Worm (Caenorhabditis elegans): Measurements from ENCODE around the gene gmap-1.

The gmap-1 gene

ce11 chrX:12934768-12935167, at the start of gene gmap-1:
gmap-1 (minus strand) TSS chrX:12934978.
- TF ChIP-seq hnd-1 (tag; optimal IDR thresholded peaks at IDR 0.05) (no peak), hmg-4 (GFP tag; optimal IDR thresholded peaks at IDR 0.05) (peak; percentile 2), tbx-37 (GFP tag; conservative IDR thresholded peaks at IDR 0.05) (no peak)

ce11 chrX:12982725-12983124, 47.9 kb upstream of the gmap-1 start:
- TF ChIP-seq tbx-37 (GFP tag; conservative IDR thresholded peaks at IDR 0.05), result no peak
- TF ChIP-seq tra-4 (tag; optimal IDR thresholded peaks at IDR 0.05), result no peak
- TF ChIP-seq B0310.2 (tag; optimal IDR thresholded peaks at IDR 0.05), result no peak
- TF ChIP-seq aly-1 (tag; optimal IDR thresholded peaks at IDR 0.05), result no peak
- no peak for TF ChIP-seq ets-7 (tag; optimal IDR thresholded peaks at IDR 0.05)
- TF ChIP-seq hmg-4 (GFP tag; optimal IDR thresholded peaks at IDR 0.05), result no peak
- no peak for TF ChIP-seq ceh-36 (tag; optimal IDR thresholded peaks at IDR 0.05)
- no peak for TF ChIP-seq ceh-13 (GFP tag; optimal IDR thresholded peaks at IDR 0.05)
- no peak for TF ChIP-seq pes-1 (GFP tag; IDR thresholded peaks at IDR 0.05)
- no peak for TF ChIP-seq hmbx-1 (tag; optimal IDR thresholded peaks at IDR 0.05)
- no peak for TF ChIP-seq tbx-11 (GFP tag; IDR thresholded peaks at IDR 0.05)
- TF ChIP-seq scrt-1 (GFP tag; IDR thresholded peaks at IDR 0.05), result no peak
- no peak for TF ChIP-seq sea-1 (GFP tag; conservative IDR thresholded peaks at IDR 0.05)
- no peak for TF ChIP-seq F13C5.2 (tag; optimal IDR thresholded peaks at IDR 0.05)
- TF ChIP-seq hnd-1 (tag; optimal IDR thresholded peaks at IDR 0.05), result no peak
- no peak for TF ChIP-seq flt-1 (GFP tag; IDR thresholded peaks at IDR 0.05)
- TF ChIP-seq ama-1 (optimal IDR thresholded peaks at IDR 0.05), result no peak

ce11 chrX:12981393-12981792, 46.6 kb upstream of the gmap-1 start, which contains the start of gene scav-4:
scav-4 (plus strand) TSS chrX:12981775.
- TF ChIP-seq flt-1 (GFP tag; IDR thresholded peaks at IDR 0.05), result no peak
- TF ChIP-seq scrt-1 (GFP tag; IDR thresholded peaks at IDR 0.05), result no peak
- TF ChIP-seq F13C5.2 (tag; optimal IDR thresholded peaks at IDR 0.05), result no peak
- no peak for TF ChIP-seq hmg-4 (GFP tag; optimal IDR thresholded peaks at IDR 0.05)
- no peak for TF ChIP-seq hmbx-1 (tag; optimal IDR thresholded peaks at IDR 0.05)
- TF ChIP-seq aly-1 (tag; optimal IDR thresholded peaks at IDR 0.05), result no peak
- no peak for TF ChIP-seq tbx-37 (GFP tag; conservative IDR thresholded peaks at IDR 0.05)
- no peak for TF ChIP-seq ceh-36 (tag; optimal IDR thresholded peaks at IDR 0.05)
- TF ChIP-seq tra-4 (tag; optimal IDR thresholded peaks at IDR 0.05), result no peak
- no peak for TF ChIP-seq ets-7 (tag; optimal IDR thresholded peaks at IDR 0.05)
- TF ChIP-seq sea-1 (GFP tag; conservative IDR thresholded peaks at IDR 0.05), result no peak
- no peak for TF ChIP-seq pes-1 (GFP tag; IDR thresholded peaks at IDR 0.05)
- no peak for TF ChIP-seq B0310.2 (tag; optimal IDR thresholded peaks at IDR 0.05)
- no peak for TF ChIP-seq tbx-11 (GFP tag; IDR thresholded peaks at IDR 0.05)
- no peak for TF ChIP-seq ama-1 (optimal IDR thresholded peaks at IDR 0.05)
- TF ChIP-seq ceh-13 (GFP tag; optimal IDR thresholded peaks at IDR 0.05), result no peak
- no peak for TF ChIP-seq hnd-1 (tag; optimal IDR thresholded peaks at IDR 0.05)

ce11 chrX:12979747-12980146, 45.0 kb upstream of the gmap-1 start:
- no peak for TF ChIP-seq tbx-11 (GFP tag; IDR thresholded peaks at IDR 0.05)
- TF ChIP-seq ceh-13 (GFP tag; optimal IDR thresholded peaks at IDR 0.05), result no peak

- no peak for TF ChIP-seq hmbx-1 (tag; optimal IDR thresholded peaks at IDR 0.05)
- no peak for TF ChIP-seq ama-1 (optimal IDR thresholded peaks at IDR 0.05)
- TF ChIP-seq tra-4 (tag; optimal IDR thresholded peaks at IDR 0.05), result no peak
- no peak for TF ChIP-seq ceh-13 (GFP tag; optimal IDR thresholded peaks at IDR 0.05)
- TF ChIP-seq tbx-37 (GFP tag; conservative IDR thresholded peaks at IDR 0.05), result no peak
- no peak for TF ChIP-seq sea-1 (GFP tag; conservative IDR thresholded peaks at IDR 0.05)
- no peak for TF ChIP-seq ets-7 (tag; optimal IDR thresholded peaks at IDR 0.05)
- TF ChIP-seq flt-1 (GFP tag; IDR thresholded peaks at IDR 0.05), result no peak
- TF ChIP-seq B0310.2 (tag; optimal IDR thresholded peaks at IDR 0.05), result no peak
- TF ChIP-seq F13C5.2 (tag; optimal IDR thresholded peaks at IDR 0.05), result no peak
- no peak for TF ChIP-seq hmg-4 (GFP tag; optimal IDR thresholded peaks at IDR 0.05)
- TF ChIP-seq ceh-36 (tag; optimal IDR thresholded peaks at IDR 0.05), result no peak
- no peak for TF ChIP-seq pes-1 (GFP tag; IDR thresholded peaks at IDR 0.05)
- TF ChIP-seq tbx-11 (GFP tag; IDR thresholded peaks at IDR 0.05), result no peak
- no peak for TF ChIP-seq aly-1 (tag; optimal IDR thresholded peaks at IDR 0.05)
- TF ChIP-seq scrt-1 (GFP tag; IDR thresholded peaks at IDR 0.05), result no peak
- TF ChIP-seq hnd-1 (tag; optimal IDR thresholded peaks at IDR 0.05), result no peak
Observed at ce11 chrX:12978569-12978968, 43.8 kb upstream of the gmap-1 start.

ce11 chrX:12977451-12977850, 42.7 kb upstream of the gmap-1 start, which contains the start of gene F11C1.9:
F11C1.9 (minus strand) TSS chrX:12977551.
- TF ChIP-seq ceh-13 (GFP tag; optimal IDR thresholded peaks at IDR 0.05), result no peak

- no peak for TF ChIP-seq ets-7 (tag; optimal IDR thresholded peaks at IDR 0.05)
- no peak for TF ChIP-seq tra-4 (tag; optimal IDR thresholded peaks at IDR 0.05)
- TF ChIP-seq pes-1 (GFP tag; IDR thresholded peaks at IDR 0.05), result no peak
- no peak for TF ChIP-seq sea-1 (GFP tag; conservative IDR thresholded peaks at IDR 0.05)
- no peak for TF ChIP-seq ama-1 (optimal IDR thresholded peaks at IDR 0.05)
- no peak for TF ChIP-seq B0310.2 (tag; optimal IDR thresholded peaks at IDR 0.05)
- TF ChIP-seq ceh-13 (GFP tag; optimal IDR thresholded peaks at IDR 0.05), result no peak
- no peak for TF ChIP-seq tbx-37 (GFP tag; conservative IDR thresholded peaks at IDR 0.05)
- TF ChIP-seq hnd-1 (tag; optimal IDR thresholded peaks at IDR 0.05), result no peak
- no peak for TF ChIP-seq aly-1 (tag; optimal IDR thresholded peaks at IDR 0.05)
- no peak for TF ChIP-seq scrt-1 (GFP tag; IDR thresholded peaks at IDR 0.05)
- TF ChIP-seq ceh-36 (tag; optimal IDR thresholded peaks at IDR 0.05), result no peak
- TF ChIP-seq tbx-11 (GFP tag; IDR thresholded peaks at IDR 0.05), result no peak
- TF ChIP-seq hmbx-1 (tag; optimal IDR thresholded peaks at IDR 0.05), result no peak
- TF ChIP-seq hmg-4 (GFP tag; optimal IDR thresholded peaks at IDR 0.05), result no peak
- TF ChIP-seq F13C5.2 (tag; optimal IDR thresholded peaks at IDR 0.05), result no peak
Observed at ce11 chrX:12976774-12977173, 42.0 kb upstream of the gmap-1 start, which contains the start of the genes F11C1.4 and F11C1.10. F11C1.4 (plus strand) TSS chrX:12977074. F11C1.10 (plus strand) TSS chrX:12977082.

ce11 chrX:12975595-12976089, 40.9 kb upstream of the gmap-1 start, which contains the start of gene ppk-3:
ppk-3 (minus strand) TSS chrX:12975645.
- TF ChIP-seq ets-7 (tag; optimal IDR thresholded peaks at IDR 0.05), result no peak
- TF ChIP-seq flt-1 (GFP tag; IDR thresholded peaks at IDR 0.05), result no peak
- TF ChIP-seq F13C5.2 (tag; optimal IDR thresholded peaks at IDR 0.05), result peak; percentile 32
- TF ChIP-seq hmbx-1 (tag; optimal IDR thresholded peaks at IDR 0.05), result no peak
